Worm (Caenorhabditis elegans): ENCODE measurements around the gene C09E9.1.

Gene C09E9.1

ce11 chrIV:1266138-1266537 is 8.5 kb upstream of the C09E9.1 start:
- no peak for TF ChIP-seq skn-1 (tag; optimal IDR thresholded peaks at IDR 0.05)
- TF ChIP-seq pqm-1 (tag; optimal IDR thresholded peaks at IDR 0.05): peak; percentile 87
- peak; percentile 96 for TF ChIP-seq elt-2 (tag; optimal IDR thresholded peaks at IDR 0.05)
- TF ChIP-seq tlp-1 (tag; optimal IDR thresholded peaks at IDR 0.05): no peak
- TF ChIP-seq jun-1 (tag; optimal IDR thresholded peaks at IDR 0.05): peak; percentile 52
- TF ChIP-seq ztf-11 (tag; optimal IDR thresholded peaks at IDR 0.05): no peak
- no peak for TF ChIP-seq fkh-10 (GFP tag; optimal IDR thresholded peaks at IDR 0.05)
- TF ChIP-seq lin-35 (GFP tag; optimal IDR thresholded peaks at IDR 0.05): peak in 1 of 2 experiments; percentile 9
- TF ChIP-seq unc-30 (tag; optimal IDR thresholded peaks at IDR 0.05): no peak

- TF ChIP-seq zip-4 (GFP tag; optimal IDR thresholded peaks at IDR 0.05) (no peak), ztf-11 (tag; optimal IDR thresholded peaks at IDR 0.05) (no peak), lir-3 (tag; optimal IDR thresholded peaks at IDR 0.05; ENCODE audit: poor library complexity) (no peak), nhr-12 (tag; optimal IDR thresholded peaks at IDR 0.05) (no peak), nhr-237 (tag; optimal IDR thresholded peaks at IDR 0.05) (no peak), jun-1 (tag; optimal IDR thresholded peaks at IDR 0.05) (no peak), lin-14 (GFP tag; optimal IDR thresholded peaks at IDR 0.05) (no peak), tlp-1 (tag; optimal IDR thresholded peaks at IDR 0.05) (no peak), zag-1 (tag; optimal IDR thresholded peaks at IDR 0.05) (no peak), mep-1 (tag; optimal IDR thresholded peaks at IDR 0.05) (no peak), pqm-1 (tag; optimal IDR thresholded peaks at IDR 0.05) (no peak), rnt-1 (tag; optimal IDR thresholded peaks at IDR 0.05) (no peak), sox-4 (tag; optimal IDR thresholded peaks at IDR 0.05) (no peak), sptf-1 (tag; optimal IDR thresholded peaks at IDR 0.05) (no peak), nhr-19 (GFP tag; conservative IDR thresholded peaks at IDR 0.05) (no peak), pax-3 (tag; optimal IDR thresholded peaks at IDR 0.05) (no peak), swsn-7 (tag; optimal IDR thresholded peaks at IDR 0.05) (no peak), fkh-10 (GFP tag; optimal IDR thresholded peaks at IDR 0.05) (no peak), mef-2 (tag; optimal IDR thresholded peaks at IDR 0.05) (no peak), unc-98 (GFP tag; IDR thresholded peaks at IDR 0.05) (no peak)
Measured at ce11 chrIV:1266724-1267123, 7.9 kb upstream of the C09E9.1 start, which contains the start of gene clec-170. Gene clec-170, plus strand, starts transcription at chrIV:1266866.

ce11 chrIV:1275910-1276309 is 1.2 kb downstream of the C09E9.1 start:
- TF ChIP-seq dpl-1 (GFP tag; optimal IDR thresholded peaks at IDR 0.05) (no peak), mef-2 (tag; optimal IDR thresholded peaks at IDR 0.05) (no peak), efl-1 (optimal IDR thresholded peaks at IDR 0.05) (no peak), efl-1 (GFP tag; optimal IDR thresholded peaks at IDR 0.05 in 1 of 2) (peak in 1 of 2 experiments; percentile 10)

ce11 chrIV:1277067-1277466 is 2.4 kb downstream of the C09E9.1 start:
- peak; percentile 5 for TF ChIP-seq F16B12.6 (tag; optimal IDR thresholded peaks at IDR 0.05)
- no peak for TF ChIP-seq efl-1 (optimal IDR thresholded peaks at IDR 0.05)
- TF ChIP-seq efl-1 (GFP tag; optimal IDR thresholded peaks at IDR 0.05 in 1 of 2): peak in 1 of 2 experiments; percentile 3
- peak in 1 of 2 experiments; percentile 28 for TF ChIP-seq lsy-2 (tag; optimal IDR thresholded peaks at IDR 0.05)
- TF ChIP-seq nhr-47 (tag; optimal IDR thresholded peaks at IDR 0.05): no peak

- TF ChIP-seq sptf-1 (tag; optimal IDR thresholded peaks at IDR 0.05): no peak
- TF ChIP-seq zip-4 (GFP tag; optimal IDR thresholded peaks at IDR 0.05): no peak
- no peak for TF ChIP-seq ama-1 (optimal IDR thresholded peaks at IDR 0.05)
- no peak for TF ChIP-seq skn-1 (tag; optimal IDR thresholded peaks at IDR 0.05)
- no peak for TF ChIP-seq nhr-19 (GFP tag; conservative IDR thresholded peaks at IDR 0.05)
- TF ChIP-seq egl-27 (tag; optimal IDR thresholded peaks at IDR 0.05): no peak
- no peak for TF ChIP-seq nhr-12 (tag; optimal IDR thresholded peaks at IDR 0.05)
- no peak for TF ChIP-seq elt-3 (tag; optimal IDR thresholded peaks at IDR 0.05)
- TF ChIP-seq pqm-1 (tag; optimal IDR thresholded peaks at IDR 0.05): no peak
- no peak for TF ChIP-seq nhr-20 (tag; optimal IDR thresholded peaks at IDR 0.05)
- TF ChIP-seq blmp-1 (tag; optimal IDR thresholded peaks at IDR 0.05): no peak
- TF ChIP-seq lin-15B (tag; optimal IDR thresholded peaks at IDR 0.05): no peak
- TF ChIP-seq unc-98 (GFP tag; IDR thresholded peaks at IDR 0.05): no peak
- no peak for TF ChIP-seq ces-1 (GFP tag; optimal IDR thresholded peaks at IDR 0.05)
- TF ChIP-seq nhr-85 (tag): no peak
- TF ChIP-seq tbx-2 (tag; optimal IDR thresholded peaks at IDR 0.05): no peak
- no peak for TF ChIP-seq ceh-82 (tag; optimal IDR thresholded peaks at IDR 0.05)
- no peak for TF ChIP-seq Y116A8C.19 (tag; optimal IDR thresholded peaks at IDR 0.05; ENCODE audit: borderline replicate concordance)
Measured at ce11 chrIV:1278945-1279344, 4.3 kb downstream of the C09E9.1 start.
